Worm (Caenorhabditis elegans) whole organism, L3 larva: ENCODE measurements around the gene T01C8.2.

Source experiments
- fos-1 ChIP-seq: fragments of 150-350 bp; optimal IDR thresholded peaks from 2 replicates; lab custom pipeline; 2014; ENCODE audit warnings: missing biosample characterization, missing genetic modification characterization
- lin-39 ChIP-seq: fragments of 150-350 bp; optimal IDR thresholded peaks from 2 replicates; lab custom pipeline; 2018; ENCODE audit warnings: missing biosample characterization, missing genetic modification reagents, missing genetic modification characterization
- nhr-11 ChIP-seq: fragments of 150-350 bp; optimal IDR thresholded peaks from 2 replicates; lab custom pipeline; 2014; ENCODE audit warnings: missing biosample characterization, missing genetic modification characterization
- skn-1 ChIP-seq: fragments of 150-350 bp; optimal IDR thresholded peaks from 2 replicates; lab custom pipeline; 2014; ENCODE audit warnings: missing biosample characterization, missing genetic modification characterization
- ztf-4 ChIP-seq: fragments of 150-350 bp; optimal IDR thresholded peaks from 2 replicates; lab custom pipeline; 2014; ENCODE audit warnings: missing biosample characterization, missing genetic modification characterization

ce11 chrX:16773421-16773820, 12.8 kb upstream of the T01C8.2 start:
- TF ChIP-seq fos-1 (tag; lab: Kevin White, UChicago) (no peak), ztf-4 (tag; lab: Kevin White, UChicago) (no peak), skn-1 (tag; lab: Kevin White, UChicago) (no peak), nhr-11 (tag; lab: Kevin White, UChicago) (no peak), lin-39 (no peak)
